Fruit fly (Drosophila melanogaster): Measurements from ENCODE around the gene CG5787.

Gene CG5787

DNA sequence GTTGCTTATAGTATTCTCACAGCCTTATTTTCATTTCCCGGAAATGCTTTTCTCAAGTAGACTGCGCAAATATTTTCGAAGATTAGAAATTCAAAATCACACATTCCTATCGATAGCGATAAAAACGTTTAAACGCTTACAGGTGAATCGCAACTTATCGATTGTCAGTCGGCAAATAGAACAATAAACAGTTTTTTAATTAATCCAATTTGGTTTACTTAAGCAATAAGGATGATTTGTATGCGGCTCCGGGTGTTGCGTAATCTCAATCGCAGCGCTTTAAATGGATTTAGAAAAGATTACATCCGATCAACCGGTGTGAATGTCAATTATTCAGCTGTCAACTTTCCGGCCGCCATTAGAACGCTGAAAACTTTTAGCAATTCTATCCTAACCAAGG lies 5.2 kb downstream of the CG5787 start, which contains the start of the genes CG6180 and CG15484 (continued):
- TF ChIP-seq HLH3B (GFP tag; IDR thresholded peaks at IDR 0.05) (no peak), ab (GFP tag; optimal IDR thresholded peaks at IDR 0.05) (no peak), Nf-YB (GFP tag; optimal IDR thresholded peaks at IDR 0.05) (no peak), MESR4 (GFP tag; optimal IDR thresholded peaks at IDR 0.05) (peak; percentile 30), Atf6 (GFP tag; IDR thresholded peaks at IDR 0.05) (no peak), z (GFP tag; IDR thresholded peaks at IDR 0.05) (no peak), MTF-1 (GFP tag; optimal IDR thresholded peaks at IDR 0.05; ENCODE audit: borderline replicate concordance) (no peak), dpn (GFP tag; optimal IDR thresholded peaks at IDR 0.05) (no peak), Six4 (GFP tag; optimal IDR thresholded peaks at IDR 0.05) (no peak), cg (GFP tag; optimal IDR thresholded peaks at IDR 0.05) (no peak), Bdp1 (GFP tag; optimal IDR thresholded peaks at IDR 0.05) (no peak), Awh (GFP tag; IDR thresholded peaks at IDR 0.05) (no peak), Myb (GFP tag; optimal IDR thresholded peaks at IDR 0.05) (peak; percentile 74), tap (tag; optimal IDR thresholded peaks at IDR 0.05) (no peak), CG13123 (GFP tag; optimal IDR thresholded peaks at IDR 0.05) (no peak), Blimp-1 (GFP tag; optimal IDR thresholded peaks at IDR 0.05) (no peak), CG3281 (GFP tag; optimal IDR thresholded peaks at IDR 0.05) (peak; percentile 2), shn (GFP tag; optimal IDR thresholded peaks at IDR 0.05) (no peak), fd3F (GFP tag; optimal IDR thresholded peaks at IDR 0.05) (no peak), sima (GFP tag; optimal IDR thresholded peaks at IDR 0.05) (no peak), bbx (GFP tag; IDR thresholded peaks at IDR 0.05; ENCODE audit: partially characterized antibody) (peak; percentile 50), Atf3 (GFP tag; optimal IDR thresholded peaks at IDR 0.05) (no peak), ewg (GFP tag; optimal IDR thresholded peaks at IDR 0.05) (no peak), sens (GFP tag) (peak; percentile 70), onecut (GFP tag; IDR thresholded peaks at IDR 0.05) (no peak), HHEX (GFP tag; optimal IDR thresholded peaks at IDR 0.05) (no peak), CG43689 (GFP tag; IDR thresholded peaks at IDR 0.05) (no peak), ap (GFP tag; IDR thresholded peaks at IDR 0.05) (no peak), CG8290 (GFP tag; optimal IDR thresholded peaks at IDR 0.05) (no peak), CG8290 (tag; optimal IDR thresholded peaks at IDR 0.05) (no peak), CG7271 (tag; optimal IDR thresholded peaks at IDR 0.05) (no peak), unc-4 (GFP tag; IDR thresholded peaks at IDR 0.05; ENCODE audit: partially characterized antibody) (peak; percentile 52; the same call in 1 of the 2 replicates), Dp (GFP tag; optimal IDR thresholded peaks at IDR 0.05) (peak; percentile 74), CG2875 (GFP tag; optimal IDR thresholded peaks at IDR 0.05) (no peak), sqz (GFP tag; optimal IDR thresholded peaks at IDR 0.05) (no peak), pho (GFP tag; optimal IDR thresholded peaks at IDR 0.05) (no peak), CG15601 (tag; optimal IDR thresholded peaks at IDR 0.05) (no peak), yki (optimal IDR thresholded peaks at IDR 0.05) (no peak), CG7357 (GFP tag; IDR thresholded peaks at IDR 0.05) (no peak), pros (GFP tag; optimal IDR thresholded peaks at IDR 0.05) (no peak), CG10321 (GFP tag; IDR thresholded peaks at IDR 0.05) (no peak), H2.0 (GFP tag; IDR thresholded peaks at IDR 0.05) (no peak), BtbVII (GFP tag; optimal IDR thresholded peaks at IDR 0.05) (no peak), prd (optimal IDR thresholded peaks at IDR 0.05) (no peak), prd (GFP tag; IDR thresholded peaks at IDR 0.05) (no peak), CG12155 (GFP tag; optimal IDR thresholded peaks at IDR 0.05) (no peak), hkb (optimal IDR thresholded peaks at IDR 0.05) (no peak), hkb (GFP tag; IDR thresholded peaks at IDR 0.05) (no peak), Hsf (GFP tag; optimal IDR thresholded peaks at IDR 0.05) (no peak), Ssrp (tag; optimal IDR thresholded peaks at IDR 0.05) (no peak), kah (GFP tag; optimal IDR thresholded peaks at IDR 0.05) (no peak), crp (GFP tag; optimal IDR thresholded peaks at IDR 0.05) (peak in 1 of 2 experiments; percentile 16), CG4282 (GFP tag; optimal IDR thresholded peaks at IDR 0.05) (no peak)

Data from whole organism, embryonic.